Worm (Caenorhabditis elegans) whole organism, L4 larva: ENCODE measurements around the gene sdz-10.
A peak's percentile ranks its signal among the peaks of the same experiment; 100 is the strongest.

Experiments
- F26F4.8 ChIP-seq: fragments of 200-800 bp; sonication (Bioruptor generic); conservative IDR thresholded peaks from 2 replicates; pipeline ENCODE4 v1.3.6; 2022; ENCODE audit warnings: missing genetic modification characterization, missing compliant biosample characterization
- F37D6.2 ChIP-seq: sonication (generic microtip); optimal IDR thresholded peaks from 2 replicates; lab custom pipeline; 2016; ENCODE audit warnings: mild to moderate bottlenecking, missing genetic modification characterization, missing compliant biosample characterization
- F49E8.2 ChIP-seq: sonication (generic microtip); optimal IDR thresholded peaks from 2 replicates; lab custom pipeline; 2016; ENCODE audit warnings: missing compliant biosample characterization, mild to moderate bottlenecking, missing genetic modification characterization, borderline replicate concordance
- T26A8.4 ChIP-seq: fragments of 200-800 bp; sonication (Bioruptor generic); IDR thresholded peaks from 2 replicates; pipeline ENCODE4 v1.3.6; 2022; ENCODE audit warnings: missing genetic modification characterization, missing compliant biosample characterization
- ZK337.2 ChIP-seq: fragments of 200-800 bp; sonication (Bioruptor generic); IDR thresholded peaks from 2 replicates; pipeline ENCODE4 v1.3.6; 2022; ENCODE audit warnings: missing genetic modification reagents, missing genetic modification characterization, missing compliant biosample characterization
- aha-1 ChIP-seq: fragments of 150-350 bp; peaks from one replicate; lab custom pipeline; 2014; ENCODE audit warnings: missing biosample characterization, missing genetic modification characterization
- ceh-20 ChIP-seq: fragments of 200-800 bp; sonication (Bioruptor generic); IDR thresholded peaks from 2 replicates; pipeline ENCODE4 v1.3.6; 2022; ENCODE audit warnings: missing genetic modification reagents, missing genetic modification characterization, missing compliant biosample characterization
- ceh-44 ChIP-seq: fragments of 200-800 bp; sonication (Bioruptor generic); IDR thresholded peaks from 2 replicates; pipeline ENCODE4 v1.3.6; 2022; ENCODE audit warnings: missing genetic modification reagents, missing genetic modification characterization, missing compliant biosample characterization
- ceh-62 ChIP-seq: sonication (generic microtip); optimal IDR thresholded peaks from 2 replicates; lab custom pipeline; 2017; ENCODE audit warnings: missing biosample characterization, missing genetic modification characterization
- ceh-82 ChIP-seq: sonication (generic microtip); optimal IDR thresholded peaks from 2 replicates; lab custom pipeline; 2017; ENCODE audit warnings: missing biosample characterization, missing genetic modification characterization
- ces-1 ChIP-seq: fragments of 150-350 bp; sonication (generic microtip); optimal IDR thresholded peaks from 4 replicates; lab custom pipeline; 2014; ENCODE audit warnings: missing biosample characterization, missing genetic modification reagents, missing genetic modification characterization
- cey-2 ChIP-seq: sonication (generic microtip); optimal IDR thresholded peaks from 3 replicates; lab custom pipeline; 2017; ENCODE audit warnings: missing genetic modification characterization, mild to moderate bottlenecking, missing compliant biosample characterization, antibody characterized with exemption, borderline replicate concordance; ENCODE audit not compliant: insufficient read depth
- daf-16 ChIP-seq, 3 experiments: sonication (generic microtip); optimal IDR thresholded peaks; 2 replicates each; lab custom pipeline; 2016 to 2017; ENCODE audit warnings: missing genetic modification characterization in 3 of 3, missing genetic modification reagents in 3 of 3, mild to moderate bottlenecking in 2 of 3, missing compliant biosample characterization in 2 of 3, missing biosample characterization in 1 of 3, moderate library complexity in 1 of 3
- daf-19 ChIP-seq: fragments of 200-800 bp; sonication (Bioruptor generic); conservative IDR thresholded peaks from 2 replicates; pipeline ENCODE4 v1.3.6; 2022; ENCODE audit warnings: missing genetic modification characterization, missing compliant biosample characterization
- daf-8 ChIP-seq: fragments of 200-800 bp; sonication (Bioruptor generic); IDR thresholded peaks from 2 replicates; pipeline ENCODE4 v1.3.6; 2022; ENCODE audit warnings: missing genetic modification characterization, missing compliant biosample characterization
- dmd-6 ChIP-seq: fragments of 200-800 bp; sonication (Bioruptor generic); IDR thresholded peaks from 2 replicates; pipeline ENCODE4 v1.3.6; 2022; ENCODE audit warnings: missing genetic modification reagents, missing genetic modification characterization, missing compliant biosample characterization
- dmd-9 ChIP-seq: fragments of 200-800 bp; sonication (Bioruptor generic); IDR thresholded peaks from 2 replicates; pipeline ENCODE4 v1.3.6; 2022; ENCODE audit warnings: missing genetic modification reagents, missing genetic modification characterization, missing compliant biosample characterization
- duxl-1 ChIP-seq: sonication (generic microtip); optimal IDR thresholded peaks from 2 replicates; lab custom pipeline; 2016; ENCODE audit warnings: mild to moderate bottlenecking, missing genetic modification characterization, moderate library complexity, missing compliant biosample characterization; ENCODE audit not compliant: poor library complexity
- egl-27 ChIP-seq: sonication (generic microtip); optimal IDR thresholded peaks from 3 replicates; lab custom pipeline; 2017; ENCODE audit warnings: missing biosample characterization, missing genetic modification reagents, missing genetic modification characterization
- fkh-10 ChIP-seq: fragments of 150-350 bp; optimal IDR thresholded peaks from 2 replicates; lab custom pipeline; 2014; ENCODE audit warnings: missing biosample characterization, missing genetic modification reagents, missing genetic modification characterization
- gei-8 ChIP-seq: fragments of 200-800 bp; sonication (Bioruptor generic); optimal IDR thresholded peaks from 2 replicates; lab custom pipeline; 2018; ENCODE audit warnings: mild to moderate bottlenecking, missing genetic modification characterization, missing compliant biosample characterization
- hif-1 ChIP-seq, 2 experiments: sonication (generic microtip); optimal IDR thresholded peaks; 2 replicates each; lab custom pipeline; 2016 to 2017; ENCODE audit warnings: missing compliant biosample characterization in 2 of 2, missing genetic modification characterization in 2 of 2, missing genetic modification reagents in 2 of 2, missing genotype in 2 of 2, mild to moderate bottlenecking in 1 of 2
- hlh-11 ChIP-seq: fragments of 200-800 bp; sonication (Bioruptor generic); optimal IDR thresholded peaks from 2 replicates; lab custom pipeline; 2018; ENCODE audit warnings: mild to moderate bottlenecking, missing genetic modification characterization, missing compliant biosample characterization
- hlh-30 ChIP-seq: sonication (generic microtip); optimal IDR thresholded peaks from 2 replicates; lab custom pipeline; 2017; ENCODE audit warnings: antibody characterized with exemption, mild to moderate bottlenecking, missing genetic modification characterization, missing compliant biosample characterization; ENCODE audit not compliant: insufficient read depth
- lin-38 ChIP-seq: fragments of 200-800 bp; sonication (Bioruptor generic); IDR thresholded peaks from 2 replicates; pipeline ENCODE4 v1.3.6; 2022; ENCODE audit warnings: missing genetic modification reagents, missing genetic modification characterization, missing compliant biosample characterization
- lin-39 ChIP-seq: fragments of 150-350 bp; optimal IDR thresholded peaks from 2 replicates; lab custom pipeline; 2014; ENCODE audit warnings: missing biosample characterization, missing genetic modification reagents, missing genetic modification characterization
- lsy-2 ChIP-seq, 2 experiments: fragments of 150-350 bp in 1 of 2; sonication (generic microtip) in 1 of 2; optimal IDR thresholded peaks; 2 replicates each; lab custom pipeline; 2014 to 2017; ENCODE audit warnings: missing biosample characterization in 2 of 2, missing genetic modification characterization in 2 of 2
- madf-9 ChIP-seq: fragments of 200-800 bp; sonication (Bioruptor generic); conservative IDR thresholded peaks from 2 replicates; pipeline ENCODE4 v1.3.6; 2022; ENCODE audit warnings: missing genetic modification reagents, missing genetic modification characterization, missing compliant biosample characterization
- mdl-1 ChIP-seq, 2 experiments: fragments of 150-350 bp in 1 of 2; sonication (generic microtip) in 1 of 2; optimal IDR thresholded peaks; 2 replicates each; lab custom pipeline; 2014 to 2017; ENCODE audit warnings: missing biosample characterization in 2 of 2, missing genetic modification characterization in 2 of 2
- mep-1 ChIP-seq: fragments of 150-350 bp; sonication (generic microtip); optimal IDR thresholded peaks from 3 replicates; lab custom pipeline; 2014; ENCODE audit warnings: missing biosample characterization, missing genetic modification characterization
- mes-2 ChIP-seq: sonication (generic microtip); optimal IDR thresholded peaks from 2 replicates; lab custom pipeline; 2016; ENCODE audit warnings: missing genotype, mild to moderate bottlenecking, missing genetic modification characterization, missing compliant biosample characterization; ENCODE audit not compliant: poor library complexity, severe bottlenecking
- mxl-2 ChIP-seq: fragments of 200-800 bp; sonication (Bioruptor generic); conservative IDR thresholded peaks from 2 replicates; pipeline ENCODE4 v1.3.6; 2022; ENCODE audit warnings: missing genetic modification reagents, missing genetic modification characterization, missing compliant biosample characterization
- nhr-10 ChIP-seq: fragments of 150-350 bp; optimal IDR thresholded peaks from 2 replicates; lab custom pipeline; 2014; ENCODE audit warnings: missing biosample characterization, missing genetic modification characterization
- nhr-102 ChIP-seq: sonication (generic microtip); optimal IDR thresholded peaks from 2 replicates; lab custom pipeline; 2016; ENCODE audit warnings: mild to moderate bottlenecking, missing genetic modification characterization, moderate library complexity, missing compliant biosample characterization
- nhr-11 ChIP-seq: fragments of 150-350 bp; optimal IDR thresholded peaks from 2 replicates; lab custom pipeline; 2014; ENCODE audit warnings: missing biosample characterization, missing genetic modification characterization
- nhr-41 ChIP-seq: fragments of 200-800 bp; sonication (Bioruptor generic); IDR thresholded peaks from 2 replicates; pipeline ENCODE4 v1.3.6; 2022; ENCODE audit warnings: missing genetic modification reagents, missing genetic modification characterization, missing compliant biosample characterization
- nhr-48 ChIP-seq: sonication (generic microtip); optimal IDR thresholded peaks from 2 replicates; lab custom pipeline; 2016; ENCODE audit warnings: mild to moderate bottlenecking, missing genetic modification characterization, missing compliant biosample characterization
- nhr-6 ChIP-seq: fragments of 150-350 bp; optimal IDR thresholded peaks from 2 replicates; lab custom pipeline; 2014; ENCODE audit warnings: missing biosample characterization, missing genetic modification characterization
- nhr-76 ChIP-seq: fragments of 150-350 bp; optimal IDR thresholded peaks from 2 replicates; lab custom pipeline; 2014; ENCODE audit warnings: missing biosample characterization, missing genetic modification characterization
- nhr-77 ChIP-seq: fragments of 150-350 bp; optimal IDR thresholded peaks from 2 replicates; lab custom pipeline; 2014; ENCODE audit warnings: missing biosample characterization, missing genetic modification characterization
- pha-4 ChIP-seq, 2 experiments: fragments of 150-350 bp in 1 of 2; fragments of 200-800 bp in 1 of 2; sonication (Bioruptor generic) in 1 of 2; IDR thresholded peaks in 1 of 2; optimal IDR thresholded peaks in 1 of 2; 2 replicates each; pipeline versions ENCODE4 v1.3.6 to Lab custom; 2014 to 2022; ENCODE audit warnings: missing genetic modification characterization in 2 of 2, missing genetic modification reagents in 2 of 2, missing biosample characterization in 1 of 2, missing compliant biosample characterization in 1 of 2
- spr-1 ChIP-seq: sonication (generic microtip); optimal IDR thresholded peaks from 2 replicates; lab custom pipeline; 2016; ENCODE audit warnings: mild to moderate bottlenecking, missing genetic modification characterization, missing compliant biosample characterization
- tag-97 ChIP-seq: fragments of 200-800 bp; sonication (Bioruptor generic); IDR thresholded peaks from 2 replicates; pipeline ENCODE4 v1.3.6; 2022; ENCODE audit warnings: missing genetic modification characterization, missing compliant biosample characterization
- tra-1 ChIP-seq: fragments of 200-800 bp; sonication (Bioruptor generic); IDR thresholded peaks from 2 replicates; pipeline ENCODE4 v1.3.6; 2022; ENCODE audit warnings: missing genetic modification reagents, missing genetic modification characterization, missing compliant biosample characterization
- zag-1 ChIP-seq: fragments of 150-350 bp; optimal IDR thresholded peaks from 2 replicates; lab custom pipeline; 2014; ENCODE audit warnings: missing biosample characterization, missing genetic modification characterization
- zfp-2 ChIP-seq: sonication (generic microtip); optimal IDR thresholded peaks from 2 replicates; lab custom pipeline; 2016; ENCODE audit warnings: mild to moderate bottlenecking, missing genetic modification characterization, missing compliant biosample characterization
- ztf-7 ChIP-seq: fragments of 150-350 bp; optimal IDR thresholded peaks from 2 replicates; lab custom pipeline; 2014; ENCODE audit warnings: missing biosample characterization, missing genetic modification characterization

sdz-10 gene

ce11 chrII:2804245-2804644, 32.2 kb upstream of the sdz-10 start:
- TF ChIP-seq ceh-44 (GFP tag; lab: Robert Waterston, UW): no peak
- no peak for TF ChIP-seq ztf-7 (tag; lab: Kevin White, UChicago)
- TF ChIP-seq F37D6.2 (tag; lab: Kevin White, UChicago): no peak
- TF ChIP-seq mdl-1 (tag; optimal IDR thresholded peaks at IDR 0.05; lab: Kevin White, UChicago): peak in 1 of 2 experiments; percentile 65
- no peak for TF ChIP-seq lin-39 (tag; lab: Kevin White, UChicago)
- TF ChIP-seq nhr-48 (tag; lab: Kevin White, UChicago): no peak
- TF ChIP-seq zfp-2: no peak
- no peak for TF ChIP-seq spr-1 (tag; lab: Kevin White, UChicago)
- peak; percentile 52 for TF ChIP-seq mep-1 (tag; lab: Kevin White, UChicago)
- TF ChIP-seq nhr-6 (tag; lab: Kevin White, UChicago): peak; percentile 19
- peak; percentile 48 for TF ChIP-seq dmd-6 (GFP tag; lab: Robert Waterston, UW)
- peak; percentile 43 for TF ChIP-seq hlh-11 (tag; lab: Kevin White, UChicago)
- TF ChIP-seq fkh-10: peak; percentile 1
- no peak for TF ChIP-seq gei-8 (GFP tag; lab: Kevin White, UChicago)
- TF ChIP-seq lsy-2 (tag; optimal IDR thresholded peaks at IDR 0.05; lab: Kevin White, UChicago): peak in 1 of 2 experiments; percentile 52
- TF ChIP-seq mes-2: peak; percentile 0
- TF ChIP-seq mxl-2: no peak
- 0 out of 2 replicates have a peak, but pooled peaks have one; percentile 20 for TF ChIP-seq pha-4 (GFP tag; IDR thresholded peaks at IDR 0.05; lab: Robert Waterston, UW)
- no peak for TF ChIP-seq pha-4 (tag; optimal IDR thresholded peaks at IDR 0.05; lab: Kevin White, UChicago)
- no peak for TF ChIP-seq F26F4.8
- TF ChIP-seq ceh-20 (GFP tag; lab: Robert Waterston, UW): no peak
- peak; percentile 26 for TF ChIP-seq hlh-30 (tag; lab: Kevin White, UChicago)
- no peak for TF ChIP-seq nhr-102 (tag; lab: Kevin White, UChicago)
- TF ChIP-seq ZK337.2 (GFP tag; lab: Robert Waterston, UW): no peak
- TF ChIP-seq nhr-41 (GFP tag; lab: Robert Waterston, UW): no peak
- no peak for TF ChIP-seq daf-19 (GFP tag; lab: Robert Waterston, UW)
- TF ChIP-seq aha-1 (tag; lab: Kevin White, UChicago): peak; percentile 20
- TF ChIP-seq nhr-10 (tag; lab: Kevin White, UChicago): no peak
- TF ChIP-seq T26A8.4 (GFP tag; lab: Robert Waterston, UW): no peak
- no peak for TF ChIP-seq tra-1 (GFP tag; lab: Robert Waterston, UW)
- TF ChIP-seq ceh-62 (tag; lab: Kevin White, UChicago): no peak

- TF ChIP-seq madf-9 (no peak), nhr-77 (tag; lab: Kevin White, UChicago) (no peak), lin-38 (GFP tag; lab: Robert Waterston, UW) (no peak), F49E8.2 (tag; lab: Kevin White, UChicago) (no peak), nhr-41 (GFP tag; lab: Robert Waterston, UW) (no peak), hif-1 (tag; optimal IDR thresholded peaks at IDR 0.05; lab: Kevin White, UChicago) (no peak), nhr-76 (tag; lab: Kevin White, UChicago) (no peak), zfp-2 (no peak), mes-2 (no peak), dmd-9 (no peak), ztf-7 (tag; lab: Kevin White, UChicago) (no peak), zag-1 (no peak), cey-2 (peak; percentile 3), duxl-1 (tag; lab: Kevin White, UChicago) (no peak), daf-8 (no peak), fkh-10 (no peak), nhr-11 (tag; lab: Kevin White, UChicago) (no peak), pha-4 (GFP tag; IDR thresholded peaks at IDR 0.05; lab: Robert Waterston, UW) (0 out of 2 replicates have a peak, but pooled peaks have one; percentile 7), pha-4 (tag; optimal IDR thresholded peaks at IDR 0.05; lab: Kevin White, UChicago) (no peak), daf-16 (GFP tag; optimal IDR thresholded peaks at IDR 0.05; lab: Kevin White, UChicago) (no peak), daf-16 (tag; optimal IDR thresholded peaks at IDR 0.05; lab: Kevin White, UChicago) (peak; percentile 54), ceh-82 (tag; lab: Kevin White, UChicago) (no peak), egl-27 (tag; lab: Kevin White, UChicago) (no peak), ces-1 (GFP tag; lab: Kevin White, UChicago) (no peak), tag-97 (GFP tag; lab: Robert Waterston, UW) (no peak)
Measured at ce11 chrII:2802804-2803586, 30.9 kb upstream of the sdz-10 start.
